Worm (Caenorhabditis elegans) whole organism, mixed stage, embryonic: ENCODE measurements around the gene Y38F2AR.12.
A peak's percentile ranks its signal among the peaks of the same experiment; 100 is the strongest.

Experiments
- M03D4.4 ChIP-seq: sonication (generic microtip); optimal IDR thresholded peaks from 2 replicates; lab custom pipeline; 2017; ENCODE audit warnings: mild to moderate bottlenecking, missing genetic modification characterization, missing compliant biosample characterization
- bed-3 ChIP-seq: fragments of 200-800 bp; sonication (Bioruptor generic); optimal IDR thresholded peaks from 3 replicates; lab custom pipeline; 2018; ENCODE audit warnings: mild to moderate bottlenecking, missing genetic modification characterization, moderate library complexity, missing compliant biosample characterization
- blmp-1 ChIP-seq: fragments of 150-350 bp; optimal IDR thresholded peaks from 2 replicates; lab custom pipeline; 2014; ENCODE audit warnings: missing biosample characterization, missing genetic modification characterization
- ceh-39 ChIP-seq: fragments of 150-350 bp; optimal IDR thresholded peaks from 2 replicates; lab custom pipeline; 2014; ENCODE audit warnings: missing biosample characterization, missing genetic modification characterization
- ceh-83 ChIP-seq: fragments of 200-800 bp; sonication (Bioruptor generic); optimal IDR thresholded peaks from 2 replicates; lab custom pipeline; 2018; ENCODE audit warnings: mild to moderate bottlenecking, missing genetic modification characterization, missing compliant biosample characterization
- ces-1 ChIP-seq: fragments of 150-350 bp; optimal IDR thresholded peaks from 2 replicates; lab custom pipeline; 2014; ENCODE audit warnings: missing biosample characterization, missing genetic modification reagents, missing genetic modification characterization
- cnd-1 ChIP-seq: fragments of 200-800 bp; sonication (Bioruptor generic); optimal IDR thresholded peaks from 2 replicates; lab custom pipeline; 2018; ENCODE audit warnings: mild to moderate bottlenecking, missing genetic modification characterization, missing compliant biosample characterization
- drap-1 ChIP-seq: fragments of 200-800 bp; sonication (Bioruptor generic); optimal IDR thresholded peaks from 3 replicates; lab custom pipeline; 2018; ENCODE audit warnings: mild to moderate bottlenecking, missing genetic modification characterization, missing compliant biosample characterization
- elt-1 ChIP-seq: sonication (generic microtip); optimal IDR thresholded peaks from 2 replicates; lab custom pipeline; 2017; ENCODE audit warnings: missing genetic modification characterization, mild to moderate bottlenecking, missing compliant biosample characterization, antibody characterized with exemption, moderate library complexity, borderline replicate concordance; ENCODE audit not compliant: insufficient read depth
- elt-3 ChIP-seq: fragments of 150-350 bp; optimal IDR thresholded peaks from 2 replicates; lab custom pipeline; 2014; ENCODE audit warnings: missing biosample characterization, missing genetic modification characterization
- flh-1 ChIP-seq: fragments of 200-800 bp; sonication (Bioruptor generic); optimal IDR thresholded peaks from 2 replicates; lab custom pipeline; 2018; ENCODE audit warnings: mild to moderate bottlenecking, missing genetic modification characterization, moderate library complexity, missing compliant biosample characterization
- ham-2 ChIP-seq: fragments of 200-800 bp; sonication (Bioruptor generic); optimal IDR thresholded peaks from 2 replicates; lab custom pipeline; 2018; ENCODE audit warnings: mild to moderate bottlenecking, missing genetic modification characterization, missing compliant biosample characterization
- hlh-1 ChIP-seq: fragments of 150-350 bp; optimal IDR thresholded peaks from 2 replicates; lab custom pipeline; 2014; ENCODE audit warnings: missing biosample characterization, missing genetic modification reagents, missing genetic modification characterization
- lin-13 ChIP-seq: fragments of 150-350 bp; optimal IDR thresholded peaks from 2 replicates; lab custom pipeline; 2014; ENCODE audit warnings: missing biosample characterization, missing genetic modification characterization
- lsy-2 ChIP-seq: fragments of 150-350 bp; optimal IDR thresholded peaks from 2 replicates; lab custom pipeline; 2014; ENCODE audit warnings: missing biosample characterization, missing genetic modification characterization
- mab-5 ChIP-seq: fragments of 150-350 bp; optimal IDR thresholded peaks from 2 replicates; lab custom pipeline; 2014; ENCODE audit warnings: missing biosample characterization, missing genetic modification characterization
- mep-1 ChIP-seq: fragments of 150-350 bp; optimal IDR thresholded peaks from 2 replicates; lab custom pipeline; 2017; ENCODE audit warnings: missing biosample characterization, missing genetic modification reagents, missing genetic modification characterization, inconsistent platforms
- mls-2 ChIP-seq: sonication (generic microtip); optimal IDR thresholded peaks from 2 replicates; lab custom pipeline; 2016; ENCODE audit warnings: mild to moderate bottlenecking, missing genetic modification characterization, moderate library complexity, missing compliant biosample characterization
- nhr-12 ChIP-seq: fragments of 150-350 bp; optimal IDR thresholded peaks from 2 replicates; lab custom pipeline; 2014; ENCODE audit warnings: missing biosample characterization, missing genetic modification characterization
- nhr-2 ChIP-seq: fragments of 150-350 bp; optimal IDR thresholded peaks from 2 replicates; lab custom pipeline; 2014; ENCODE audit warnings: missing biosample characterization, missing genetic modification characterization
- nhr-28 ChIP-seq: fragments of 150-350 bp; optimal IDR thresholded peaks from 2 replicates; lab custom pipeline; 2014; ENCODE audit warnings: missing biosample characterization, missing genetic modification characterization
- nhr-76 ChIP-seq: sonication (generic microtip); optimal IDR thresholded peaks from 2 replicates; lab custom pipeline; 2017; ENCODE audit warnings: missing biosample characterization, missing genetic modification characterization
- pha-4 ChIP-seq: fragments of 150-350 bp; optimal IDR thresholded peaks from 2 replicates; lab custom pipeline; 2018; ENCODE audit warnings: missing biosample characterization, missing genetic modification reagents, missing genetic modification characterization
- sem-2 ChIP-seq: fragments of 200-800 bp; sonication (Bioruptor generic); optimal IDR thresholded peaks from 2 replicates; lab custom pipeline; 2018; ENCODE audit warnings: mild to moderate bottlenecking, missing genetic modification characterization, missing compliant biosample characterization
- snpc-4 ChIP-seq: fragments of 150-350 bp; optimal IDR thresholded peaks from 2 replicates; lab custom pipeline; 2014; ENCODE audit warnings: missing biosample characterization, missing genetic modification characterization
- sptf-1 ChIP-seq: sonication (generic microtip); optimal IDR thresholded peaks from 2 replicates; lab custom pipeline; 2017; ENCODE audit warnings: mild to moderate bottlenecking, missing genetic modification characterization, moderate library complexity, missing compliant biosample characterization
- tbx-8 ChIP-seq: fragments of 200-800 bp; sonication (Bioruptor generic); optimal IDR thresholded peaks from 2 replicates; lab custom pipeline; 2018; ENCODE audit warnings: mild to moderate bottlenecking, missing genetic modification characterization, moderate library complexity, missing compliant biosample characterization
- unc-120 ChIP-seq: sonication (generic microtip); optimal IDR thresholded peaks from 2 replicates; lab custom pipeline; 2017; ENCODE audit warnings: missing genetic modification characterization, missing compliant biosample characterization; ENCODE audit not compliant: poor library complexity, severe bottlenecking
- unc-39 ChIP-seq: fragments of 150-350 bp; optimal IDR thresholded peaks from 2 replicates; lab custom pipeline; 2014; ENCODE audit warnings: missing biosample characterization, missing genetic modification characterization
- zip-8 ChIP-seq: fragments of 150-350 bp; optimal IDR thresholded peaks from 2 replicates; lab custom pipeline; 2014; ENCODE audit warnings: missing biosample characterization, missing genetic modification characterization
- ztf-11 ChIP-seq: fragments of 150-350 bp; optimal IDR thresholded peaks from 2 replicates; lab custom pipeline; 2014; ENCODE audit warnings: missing biosample characterization, missing genetic modification characterization

Y38F2AR.12 gene

ce11 chrIV:2412370-2412962 is at the start of gene Y38F2AR.12:
Gene Y38F2AR.12, minus strand, starts transcription at chrIV:2412420.
- TF ChIP-seq ceh-83 (no peak), ham-2 (GFP tag; lab: Kevin White, UChicago) (no peak), cnd-1 (tag; lab: Kevin White, UChicago) (no peak), ceh-39 (tag; lab: Kevin White, UChicago) (no peak), blmp-1 (tag; lab: Kevin White, UChicago) (no peak), tbx-8 (GFP tag; lab: Kevin White, UChicago) (no peak), sem-2 (GFP tag; lab: Kevin White, UChicago) (no peak), lsy-2 (tag; lab: Kevin White, UChicago) (no peak), flh-1 (no peak), elt-3 (tag; lab: Kevin White, UChicago) (no peak), ces-1 (GFP tag; lab: Kevin White, UChicago) (no peak), unc-120 (tag; lab: Kevin White, UChicago) (no peak), nhr-2 (tag; lab: Kevin White, UChicago) (no peak), nhr-76 (tag; lab: Kevin White, UChicago) (no peak), bed-3 (GFP tag; lab: Kevin White, UChicago) (no peak), snpc-4 (tag; lab: Kevin White, UChicago) (no peak)

ce11 chrIV:2461396-2461795 is 49.2 kb upstream of the Y38F2AR.12 start:
- TF ChIP-seq zip-8: peak; percentile 97
- TF ChIP-seq lin-13: no peak

ce11 chrIV:2455128-2455527 is 42.9 kb upstream of the Y38F2AR.12 start:
- TF ChIP-seq lin-13 (no peak), nhr-2 (tag; lab: Kevin White, UChicago) (no peak), zip-8 (peak; percentile 92)

ce11 chrIV:2451655-2452054 is 39.4 kb upstream of the Y38F2AR.12 start:
- TF ChIP-seq ceh-83 (no peak), elt-1 (no peak), ham-2 (GFP tag; lab: Kevin White, UChicago) (no peak), tbx-8 (GFP tag; lab: Kevin White, UChicago) (no peak), unc-39 (tag; lab: Kevin White, UChicago) (no peak), sem-2 (GFP tag; lab: Kevin White, UChicago) (no peak), drap-1 (GFP tag; lab: Kevin White, UChicago) (no peak), M03D4.4 (tag; lab: Kevin White, UChicago) (no peak), mab-5 (no peak), mls-2 (tag; lab: Kevin White, UChicago) (no peak), nhr-12 (tag; lab: Kevin White, UChicago) (no peak)

- no peak for TF ChIP-seq ces-1 (GFP tag; lab: Kevin White, UChicago)
- no peak for TF ChIP-seq mls-2 (tag; lab: Kevin White, UChicago)
- no peak for TF ChIP-seq pha-4 (tag; lab: Kevin White, UChicago)
- TF ChIP-seq ceh-39 (tag; lab: Kevin White, UChicago): no peak
- TF ChIP-seq nhr-28 (tag; lab: Kevin White, UChicago): no peak
- no peak for TF ChIP-seq ham-2 (GFP tag; lab: Kevin White, UChicago)
- TF ChIP-seq cnd-1 (tag; lab: Kevin White, UChicago): no peak
- TF ChIP-seq nhr-12 (tag; lab: Kevin White, UChicago): no peak
- TF ChIP-seq ztf-11 (tag; lab: Kevin White, UChicago): no peak
- TF ChIP-seq blmp-1 (tag; lab: Kevin White, UChicago): no peak
- no peak for TF ChIP-seq mep-1 (tag; lab: Kevin White, UChicago)
- no peak for TF ChIP-seq sptf-1 (tag; lab: Kevin White, UChicago)
- TF ChIP-seq hlh-1 (tag; lab: Kevin White, UChicago): no peak
- TF ChIP-seq bed-3 (GFP tag; lab: Kevin White, UChicago): no peak
Measured at ce11 chrIV:2451233-2451632, 39.0 kb upstream of the Y38F2AR.12 start, which contains the start of gene C45G7.13. Gene C45G7.13, minus strand, starts transcription at chrIV:2451333.
